Fruit fly (Drosophila melanogaster) whole organism, prepupa: ENCODE measurements around the gene CG33687.
A peak's percentile ranks its signal among the peaks of the same experiment; 100 is the strongest.

Source experiments
- Blimp-1 ChIP-seq: fragments of 200-800 bp; sonication (Bioruptor generic); optimal IDR thresholded peaks from 3 replicates; lab custom pipeline; 2017; ENCODE audit warnings: missing biosample characterization, missing genetic modification characterization, mild to moderate bottlenecking, moderate library complexity, missing genetic modification reagents
- CG10631 ChIP-seq: fragments of 200-800 bp; sonication (Bioruptor generic); optimal IDR thresholded peaks from 2 replicates; lab custom pipeline; 2016; ENCODE audit warnings: missing biosample characterization, missing genetic modification characterization
- CG10669 ChIP-seq: fragments of 200-800 bp; sonication (Bioruptor generic); optimal IDR thresholded peaks from 3 replicates; lab custom pipeline; 2018; ENCODE audit warnings: missing biosample characterization, mild to moderate bottlenecking, missing genetic modification characterization, moderate library complexity
- CG11294 ChIP-seq: fragments of 200-800 bp; sonication (Bioruptor generic); IDR thresholded peaks from 2 replicates; pipeline ENCODE4 v1.3.6; 2022; ENCODE audit warnings: missing biosample characterization, missing genetic modification characterization
- CG11762 ChIP-seq: fragments of 200-800 bp; sonication (Bioruptor generic); optimal IDR thresholded peaks from 3 replicates; lab custom pipeline; 2016; ENCODE audit warnings: missing biosample characterization, missing genetic modification characterization; ENCODE audit not compliant: insufficient read depth
- CG11902 ChIP-seq: fragments of 200-800 bp; sonication (Bioruptor generic); optimal IDR thresholded peaks from 3 replicates; lab custom pipeline; 2016; ENCODE audit warnings: missing biosample characterization, missing genetic modification characterization
- CG15336 ChIP-seq: fragments of 200-800 bp; sonication (Bioruptor generic); IDR thresholded peaks from 2 replicates; pipeline ENCODE4 v1.3.6; 2022; ENCODE audit warnings: missing biosample characterization, missing genetic modification characterization
- CG16779 ChIP-seq: fragments of 200-800 bp; sonication (Bioruptor generic); optimal IDR thresholded peaks from 3 replicates; lab custom pipeline; 2017; ENCODE audit warnings: missing biosample characterization, mild to moderate bottlenecking, missing genetic modification characterization
- CG31627 ChIP-seq: fragments of 200-800 bp; sonication (Bioruptor generic); optimal IDR thresholded peaks from 3 replicates; lab custom pipeline; 2016; ENCODE audit warnings: missing biosample characterization, missing genetic modification characterization
- CG32006 ChIP-seq: fragments of 200-800 bp; sonication (Bioruptor generic); optimal IDR thresholded peaks from 3 replicates; lab custom pipeline; 2017; ENCODE audit warnings: missing biosample characterization, mild to moderate bottlenecking, missing genetic modification characterization
- CG34406 ChIP-seq: fragments of 200-800 bp; sonication (Bioruptor generic); optimal IDR thresholded peaks from 3 replicates; lab custom pipeline; 2016; ENCODE audit warnings: missing biosample characterization, missing genetic modification characterization
- CG3919 ChIP-seq: fragments of 200-800 bp; sonication (Bioruptor generic); optimal IDR thresholded peaks from 3 replicates; lab custom pipeline; 2016; ENCODE audit warnings: missing biosample characterization, missing genetic modification characterization
- CG4318 ChIP-seq: fragments of 200-800 bp; sonication (Bioruptor generic); optimal IDR thresholded peaks from 3 replicates; lab custom pipeline; 2017; ENCODE audit warnings: missing biosample characterization, mild to moderate bottlenecking, missing genetic modification characterization
- CG6276 ChIP-seq: fragments of 200-800 bp; sonication (Bioruptor generic); optimal IDR thresholded peaks from 2 replicates; lab custom pipeline; 2017; ENCODE audit warnings: missing biosample characterization, mild to moderate bottlenecking, missing genetic modification characterization
- CG6792 ChIP-seq: fragments of 200-800 bp; sonication (Bioruptor generic); optimal IDR thresholded peaks from 3 replicates; lab custom pipeline; 2016; ENCODE audit warnings: missing biosample characterization, missing genetic modification characterization
- CG6854 ChIP-seq: fragments of 200-800 bp; sonication (Bioruptor generic); optimal IDR thresholded peaks from 2 replicates; lab custom pipeline; 2017; ENCODE audit warnings: missing biosample characterization, mild to moderate bottlenecking, missing genetic modification characterization
- CG7368 ChIP-seq: fragments of 200-800 bp; sonication (Bioruptor generic); optimal IDR thresholded peaks from 3 replicates; lab custom pipeline; 2016; ENCODE audit warnings: missing biosample characterization, missing genetic modification characterization
- CG8119 ChIP-seq: fragments of 200-800 bp; sonication (Bioruptor generic); IDR thresholded peaks from 3 replicates; pipeline ENCODE4 v1.3.6; 2022; ENCODE audit warnings: missing biosample characterization, missing genetic modification characterization
- CG8319 ChIP-seq: fragments of 200-800 bp; sonication (Bioruptor generic); optimal IDR thresholded peaks from 3 replicates; lab custom pipeline; 2016; ENCODE audit warnings: missing biosample characterization, missing genetic modification characterization
- CG8632 ChIP-seq: fragments of 200-800 bp; sonication (Bioruptor generic); optimal IDR thresholded peaks from 3 replicates; lab custom pipeline; 2016; ENCODE audit warnings: missing biosample characterization, missing genetic modification characterization
- Eip75B ChIP-seq: fragments of 200-800 bp; sonication (Bioruptor generic); optimal IDR thresholded peaks from 3 replicates; lab custom pipeline; 2016; ENCODE audit warnings: missing biosample characterization, missing genetic modification characterization
- Eip78C ChIP-seq: fragments of 200-800 bp; sonication (Bioruptor generic); peaks from one replicate; lab custom pipeline; 2016; ENCODE audit warnings: missing biosample characterization, missing genetic modification characterization
- Eip93F ChIP-seq: fragments of 200-800 bp; sonication (Bioruptor generic); optimal IDR thresholded peaks from 2 replicates; lab custom pipeline; 2016; ENCODE audit warnings: missing biosample characterization, mild to moderate bottlenecking, missing genetic modification characterization
- Ets21C ChIP-seq: fragments of 200-800 bp; sonication (Bioruptor generic); optimal IDR thresholded peaks from 3 replicates; lab custom pipeline; 2016; ENCODE audit warnings: missing biosample characterization, missing genetic modification characterization
- Ets96B ChIP-seq: fragments of 200-800 bp; optimal IDR thresholded peaks from 2 replicates; lab custom pipeline; 2019; ENCODE audit warnings: missing biosample characterization, mild to moderate bottlenecking, missing genetic modification characterization, moderate library complexity
- Hr38 ChIP-seq: sonication (Bioruptor generic); optimal IDR thresholded peaks from 2 replicates; lab custom pipeline; 2016; ENCODE audit warnings: missing biosample characterization, missing genetic modification characterization
- Hr39 ChIP-seq: fragments of 200-800 bp; sonication (Bioruptor generic); optimal IDR thresholded peaks from 2 replicates; lab custom pipeline; 2016; ENCODE audit warnings: missing biosample characterization, missing genetic modification characterization
- Hr4 ChIP-seq: fragments of 200-800 bp; sonication (Bioruptor generic); optimal IDR thresholded peaks from 3 replicates; lab custom pipeline; 2016; ENCODE audit warnings: missing biosample characterization, missing genetic modification characterization
- Lpt ChIP-seq: fragments of 200-800 bp; sonication (Bioruptor generic); optimal IDR thresholded peaks from 3 replicates; lab custom pipeline; 2016; ENCODE audit warnings: missing biosample characterization, missing genetic modification characterization
- Met ChIP-seq: fragments of 200-800 bp; sonication (Bioruptor generic); optimal IDR thresholded peaks from 3 replicates; lab custom pipeline; 2016; ENCODE audit warnings: missing biosample characterization, missing genetic modification characterization
- OdsH ChIP-seq: fragments of 200-800 bp; sonication (Bioruptor generic); optimal IDR thresholded peaks from 3 replicates; lab custom pipeline; 2016; ENCODE audit warnings: missing biosample characterization, missing genetic modification characterization
- Sox15 ChIP-seq: fragments of 200-800 bp; sonication (Bioruptor generic); optimal IDR thresholded peaks from 3 replicates; lab custom pipeline; 2016; ENCODE audit warnings: missing biosample characterization, missing genetic modification characterization
- achi ChIP-seq: fragments of 200-800 bp; sonication (Bioruptor generic); optimal IDR thresholded peaks from 3 replicates; lab custom pipeline; 2016; ENCODE audit warnings: missing biosample characterization, missing genetic modification characterization
- acj6 ChIP-seq: fragments of 200-800 bp; sonication (Bioruptor generic); optimal IDR thresholded peaks from 3 replicates; lab custom pipeline; 2016; ENCODE audit warnings: missing biosample characterization, missing genetic modification characterization
- cyc ChIP-seq: fragments of 200-800 bp; sonication (Bioruptor generic); optimal IDR thresholded peaks from 3 replicates; lab custom pipeline; 2016; ENCODE audit warnings: missing biosample characterization, missing genetic modification characterization
- dac ChIP-seq: fragments of 200-800 bp; sonication (Bioruptor generic); optimal IDR thresholded peaks from 2 replicates; lab custom pipeline; 2017; ENCODE audit warnings: missing biosample characterization, mild to moderate bottlenecking, missing genetic modification characterization
- dsx ChIP-seq: fragments of 200-800 bp; optimal IDR thresholded peaks from 3 replicates; lab custom pipeline; 2019; ENCODE audit warnings: missing biosample characterization, mild to moderate bottlenecking, missing genetic modification characterization, moderate library complexity; ENCODE audit not compliant: poor library complexity, severe bottlenecking
- eg ChIP-seq: fragments of 200-800 bp; sonication (Bioruptor generic); IDR thresholded peaks from 3 replicates; pipeline ENCODE4 v1.3.6; 2022; ENCODE audit warnings: missing biosample characterization, missing genetic modification characterization
- esn ChIP-seq: fragments of 200-800 bp; sonication (Bioruptor generic); optimal IDR thresholded peaks from 2 replicates; lab custom pipeline; 2016; ENCODE audit warnings: missing biosample characterization, mild to moderate bottlenecking, missing genetic modification characterization, moderate library complexity
- fd85E ChIP-seq: fragments of 200-800 bp; sonication (Bioruptor generic); optimal IDR thresholded peaks from 3 replicates; lab custom pipeline; 2016; ENCODE audit warnings: missing biosample characterization, missing genetic modification characterization
- fkh ChIP-seq: fragments of 200-800 bp; sonication (Bioruptor generic); optimal IDR thresholded peaks from 3 replicates; lab custom pipeline; 2017; ENCODE audit warnings: missing biosample characterization, mild to moderate bottlenecking, missing genetic modification characterization, moderate library complexity
- net ChIP-seq: fragments of 200-800 bp; sonication (Bioruptor generic); optimal IDR thresholded peaks from 3 replicates; lab custom pipeline; 2016; ENCODE audit warnings: missing biosample characterization, missing genetic modification characterization
- spab ChIP-seq: fragments of 200-800 bp; sonication (Bioruptor generic); optimal IDR thresholded peaks from 2 replicates; lab custom pipeline; 2017; ENCODE audit warnings: missing biosample characterization, mild to moderate bottlenecking, missing genetic modification characterization, missing genetic modification reagents
- svp ChIP-seq: fragments of 200-800 bp; sonication (Bioruptor generic); peaks from one replicate; lab custom pipeline; 2016; ENCODE audit warnings: missing biosample characterization, missing genetic modification characterization
- topi ChIP-seq: fragments of 200-800 bp; sonication (Bioruptor generic); optimal IDR thresholded peaks from 3 replicates; lab custom pipeline; 2016; ENCODE audit warnings: missing biosample characterization, missing genetic modification characterization

Gene CG33687

DNA sequence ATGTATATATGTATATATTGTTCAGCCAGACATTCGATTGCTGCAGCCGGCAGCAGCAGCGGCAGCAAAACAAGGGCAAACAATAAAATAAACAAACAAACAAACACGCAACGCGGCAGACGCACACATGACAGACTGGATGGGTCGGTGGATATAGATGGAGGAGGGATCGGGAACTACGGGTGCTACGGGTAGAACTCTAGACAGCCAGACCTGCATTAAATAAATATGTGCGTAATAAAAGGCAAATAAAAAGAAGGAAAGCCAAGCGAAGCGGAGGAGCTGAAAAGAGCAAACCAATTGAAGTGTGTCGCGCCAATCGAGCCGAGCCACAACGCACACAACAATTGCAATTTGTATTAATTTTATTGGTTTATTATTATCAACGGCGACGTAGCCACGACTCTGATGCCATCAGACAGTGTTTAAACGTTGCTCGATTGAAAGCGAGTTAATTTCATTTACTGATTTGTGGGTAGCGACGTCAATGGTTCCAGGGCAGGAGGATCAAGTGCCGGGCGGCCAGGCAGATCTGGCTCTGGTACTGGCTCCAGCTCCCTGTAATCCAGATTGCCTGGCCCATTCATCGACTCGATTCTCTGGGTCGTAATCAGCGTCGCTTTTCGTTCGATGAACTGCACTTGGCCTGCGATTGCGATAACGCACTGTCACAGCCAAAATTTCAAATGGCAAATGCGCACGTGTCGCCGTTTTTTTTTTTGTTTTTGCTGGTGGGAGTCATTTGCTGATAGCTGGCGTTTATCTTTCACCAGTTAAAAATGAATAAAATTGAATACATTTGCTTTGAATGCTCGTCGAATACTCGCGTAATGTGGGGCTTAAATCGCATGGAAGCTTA, 3.6 kb upstream of the CG33687 start (continued):
- peak; percentile 39 for TF ChIP-seq acj6 (GFP tag; lab: Kevin White, UChicago)
- no peak for TF ChIP-seq CG4318 (GFP tag; lab: Kevin White, UChicago)
- peak; percentile 71 for TF ChIP-seq CG8632
- peak; percentile 53; the same call in 1 of the 3 replicates for TF ChIP-seq CG8119
- no peak for TF ChIP-seq CG11294 (GFP tag; lab: Robert Waterston, UW)
- TF ChIP-seq cyc (GFP tag; lab: Kevin White, UChicago) = no peak
- TF ChIP-seq dsx (GFP tag; lab: Kevin White, UChicago) = peak; percentile 82
- peak; percentile 38 for TF ChIP-seq topi (GFP tag; lab: Kevin White, UChicago)
- peak; percentile 75 for TF ChIP-seq CG10669
- peak; percentile 37 for TF ChIP-seq Blimp-1 (GFP tag; lab: Kevin White, UChicago)
- peak; percentile 75 for TF ChIP-seq spab (GFP tag; lab: Kevin White, UChicago)
- TF ChIP-seq Ets21C (GFP tag; lab: Kevin White, UChicago) = no peak
- TF ChIP-seq Hr39 (GFP tag; lab: Kevin White, UChicago) = no peak
- peak; percentile 60 for TF ChIP-seq Lpt
- TF ChIP-seq CG34406 (GFP tag; lab: Kevin White, UChicago) = peak; percentile 73
- TF ChIP-seq Eip78C (GFP tag; lab: Kevin White, UChicago) = peak; percentile 88
- peak; percentile 82 for TF ChIP-seq Eip93F (GFP tag; lab: Kevin White, UChicago)
- peak; percentile 53 for TF ChIP-seq CG10631 (GFP tag; lab: Kevin White, UChicago)
- peak; percentile 65 for TF ChIP-seq CG6792 (GFP tag; lab: Kevin White, UChicago)
- TF ChIP-seq CG8319 (GFP tag; lab: Kevin White, UChicago) = peak; percentile 55
- TF ChIP-seq Ets96B (tag; lab: Kevin White, UChicago) = peak; percentile 65
- TF ChIP-seq Eip75B (GFP tag; lab: Kevin White, UChicago) = peak; percentile 75
- TF ChIP-seq fkh (GFP tag; lab: Kevin White, UChicago) = peak; percentile 53
- peak; percentile 45 for TF ChIP-seq fd85E (GFP tag; lab: Kevin White, UChicago)
- peak; percentile 85 for TF ChIP-seq CG6854 (GFP tag; lab: Kevin White, UChicago)
- peak; percentile 46 for TF ChIP-seq OdsH (GFP tag; lab: Kevin White, UChicago)
- no peak for TF ChIP-seq CG31627 (GFP tag; lab: Kevin White, UChicago)
- TF ChIP-seq CG16779 (tag; lab: Kevin White, UChicago) = peak; percentile 47
- peak; percentile 22 for TF ChIP-seq CG11762 (GFP tag; lab: Kevin White, UChicago)
- peak; percentile 67 for TF ChIP-seq achi
- TF ChIP-seq Sox15 (GFP tag; lab: Kevin White, UChicago) = no peak
- peak; percentile 45; the same call in 1 of the 2 replicates for TF ChIP-seq CG15336
- TF ChIP-seq CG3919 (GFP tag; lab: Kevin White, UChicago) = peak; percentile 73

DNA sequence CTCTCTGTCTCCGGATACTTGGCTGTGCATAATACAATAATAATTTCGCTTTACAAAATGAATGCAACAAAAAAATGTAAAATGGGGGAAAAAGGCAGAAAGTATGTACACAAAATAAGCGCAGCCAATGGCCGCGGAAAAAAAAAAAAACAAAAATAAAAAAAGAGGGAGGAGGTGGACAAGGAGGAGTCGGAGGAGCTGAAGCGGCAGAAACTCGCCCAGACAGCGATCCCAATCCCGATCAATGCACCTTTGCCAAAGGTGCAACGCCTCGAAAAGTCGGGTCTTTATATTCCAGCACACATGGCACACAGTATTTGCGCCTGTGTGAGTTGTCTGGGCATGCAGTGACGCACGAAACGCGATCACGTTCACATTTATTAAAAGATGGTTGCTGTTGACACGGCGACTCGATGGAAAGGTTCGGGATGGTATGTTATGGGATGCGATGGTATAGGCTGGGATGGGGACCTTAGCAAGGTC, 2.2 kb upstream of the CG33687 start:
- TF ChIP-seq topi (GFP tag; lab: Kevin White, UChicago) = peak; percentile 53
- TF ChIP-seq CG10631 (GFP tag; lab: Kevin White, UChicago) = peak; percentile 9
- TF ChIP-seq CG10669 = peak; percentile 16
- no peak; the same call in 2 of the 3 replicates for TF ChIP-seq eg (GFP tag; lab: Robert Waterston, UW)
- no peak for TF ChIP-seq CG11294 (GFP tag; lab: Robert Waterston, UW)
- peak; percentile 60 for TF ChIP-seq esn
- TF ChIP-seq spab (GFP tag; lab: Kevin White, UChicago) = peak; percentile 57
- peak; percentile 31 for TF ChIP-seq CG34406 (GFP tag; lab: Kevin White, UChicago)
- peak; percentile 11 for TF ChIP-seq CG8632
- no peak for TF ChIP-seq CG6276
- peak; percentile 87 for TF ChIP-seq Met
- no peak for TF ChIP-seq dsx (GFP tag; lab: Kevin White, UChicago)
- peak; percentile 32 for TF ChIP-seq net (GFP tag; lab: Kevin White, UChicago)
- TF ChIP-seq CG31627 (GFP tag; lab: Kevin White, UChicago) = no peak
- TF ChIP-seq CG11902 (GFP tag; lab: Kevin White, UChicago) = no peak
- TF ChIP-seq Sox15 (GFP tag; lab: Kevin White, UChicago) = no peak
- TF ChIP-seq Eip93F (GFP tag; lab: Kevin White, UChicago) = peak; percentile 88
- peak; percentile 1 for TF ChIP-seq cyc (GFP tag; lab: Kevin White, UChicago)
- TF ChIP-seq CG32006 = no peak
- no peak for TF ChIP-seq Hr4
- no peak for TF ChIP-seq dac (GFP tag; lab: Kevin White, UChicago)
- TF ChIP-seq CG4318 (GFP tag; lab: Kevin White, UChicago) = no peak
- peak; percentile 93 for TF ChIP-seq Eip78C (GFP tag; lab: Kevin White, UChicago)
- peak; percentile 97 for TF ChIP-seq svp (GFP tag; lab: Kevin White, UChicago)
- TF ChIP-seq CG7368 (GFP tag; lab: Kevin White, UChicago) = peak; percentile 29
- TF ChIP-seq acj6 (GFP tag; lab: Kevin White, UChicago) = peak; percentile 7
- no peak for TF ChIP-seq CG8319 (GFP tag; lab: Kevin White, UChicago)
- TF ChIP-seq Hr38 = no peak
- peak; percentile 48 for TF ChIP-seq CG6792 (GFP tag; lab: Kevin White, UChicago)
- TF ChIP-seq achi = peak; percentile 9
- peak; percentile 40 for TF ChIP-seq CG3919 (GFP tag; lab: Kevin White, UChicago)
